Worm (Caenorhabditis elegans) whole organism, midembryonic: ENCODE results near the gene best-9.
A peak's percentile ranks its signal among the peaks of the same experiment; 100 is the strongest.

Source experiments
- T22C8.4 ChIP-seq: fragments of 200-800 bp; sonication (Bioruptor generic); IDR thresholded peaks from 2 replicates; pipeline ENCODE4 v1.3.6; 2022; ENCODE audit warnings: missing genetic modification characterization, missing compliant biosample characterization
- flt-1 ChIP-seq: fragments of 200-800 bp; sonication (Bioruptor generic); IDR thresholded peaks from 2 replicates; pipeline ENCODE4 v1.3.6; 2022; ENCODE audit warnings: missing genetic modification characterization, missing compliant biosample characterization
- klf-2 ChIP-seq: fragments of 200-800 bp; sonication (Bioruptor generic); conservative IDR thresholded peaks from 2 replicates; pipeline ENCODE4 v1.3.6; 2022; ENCODE audit warnings: missing genetic modification reagents, missing genetic modification characterization, missing compliant biosample characterization
- med-1 ChIP-seq: sonication (generic microtip); optimal IDR thresholded peaks from 2 replicates; lab custom pipeline; 2017; ENCODE audit warnings: missing genetic modification characterization, mild to moderate bottlenecking, missing compliant biosample characterization, antibody characterized with exemption, missing genetic modification reagents; ENCODE audit not compliant: insufficient read depth
- ref-1 ChIP-seq: fragments of 200-800 bp; sonication (Bioruptor generic); conservative IDR thresholded peaks from 2 replicates; pipeline ENCODE4 v1.3.6; 2022; ENCODE audit warnings: missing genetic modification reagents, missing genetic modification characterization, missing compliant biosample characterization
- ztf-23 ChIP-seq: fragments of 200-800 bp; sonication (Bioruptor generic); IDR thresholded peaks from 2 replicates; pipeline ENCODE4 v1.3.6; 2022; ENCODE audit warnings: missing genetic modification reagents, missing genetic modification characterization, missing compliant biosample characterization
- ztf-29 ChIP-seq: fragments of 200-800 bp; sonication (Bioruptor generic); IDR thresholded peaks from 2 replicates; pipeline ENCODE4 v1.3.6; 2022; ENCODE audit warnings: missing genetic modification reagents, missing genetic modification characterization, missing compliant biosample characterization

ce11 chrIV:6601213-6601724 is 40.7 kb downstream of the best-9 start, which contains the start of gene sup-36:
- TF ChIP-seq klf-2 (GFP tag; lab: Robert Waterston, UW): no peak
- TF ChIP-seq med-1 (GFP tag; lab: Kevin White, UChicago): no peak
- TF ChIP-seq ztf-23: no peak
- TF ChIP-seq T22C8.4 (GFP tag; lab: Robert Waterston, UW): peak; percentile 49
- no peak for TF ChIP-seq flt-1
- no peak for TF ChIP-seq ref-1 (GFP tag; lab: Robert Waterston, UW)
- no peak for TF ChIP-seq ztf-29 (GFP tag; lab: Robert Waterston, UW)
